Worm (Caenorhabditis elegans): ENCODE results near the gene Y71H2AM.1.

ce11 chrIII:2787979-2788491 is 38.8 kb upstream of the Y71H2AM.1 start, which contains the start of gene tbcc-1:
- TF ChIP-seq aly-2 (tag; optimal IDR thresholded peaks at IDR 0.05) (no peak), ama-1 (optimal IDR thresholded peaks at IDR 0.05) (no peak), peb-1 (tag; optimal IDR thresholded peaks at IDR 0.05) (no peak), lsy-2 (tag; optimal IDR thresholded peaks at IDR 0.05) (no peak), zag-1 (tag; optimal IDR thresholded peaks at IDR 0.05) (no peak), R02D3.7 (tag; optimal IDR thresholded peaks at IDR 0.05) (no peak), nhr-77 (tag; optimal IDR thresholded peaks at IDR 0.05) (no peak), snpc-4 (tag; optimal IDR thresholded peaks at IDR 0.05) (no peak), ztf-4 (tag; optimal IDR thresholded peaks at IDR 0.05) (no peak), fos-1 (tag; optimal IDR thresholded peaks at IDR 0.05) (no peak), nhr-23 (tag; optimal IDR thresholded peaks at IDR 0.05) (no peak), elt-3 (tag; optimal IDR thresholded peaks at IDR 0.05) (no peak)
